Fruit fly (Drosophila melanogaster) whole organism, pupa: ENCODE data around the gene CG42764.
A peak's percentile ranks its signal among the peaks of the same experiment; 100 is the strongest.

Experiments
- CG10348 ChIP-seq: fragments of 200-800 bp; sonication (Bioruptor generic); IDR thresholded peaks from 2 replicates; pipeline ENCODE4 v1.3.6; 2022; ENCODE audit warnings: missing biosample characterization, missing genetic modification characterization
- CG12605 ChIP-seq: fragments of 200-800 bp; sonication (Bioruptor generic); IDR thresholded peaks from 2 replicates; pipeline ENCODE4 v1.3.6; 2022; ENCODE audit warnings: missing biosample characterization, missing genetic modification characterization
- CG13204 ChIP-seq: fragments of 200-800 bp; sonication (Bioruptor generic); optimal IDR thresholded peaks from 2 replicates; lab custom pipeline; 2018; ENCODE audit warnings: missing biosample characterization, mild to moderate bottlenecking, missing genetic modification characterization, moderate library complexity
- CG15710 ChIP-seq: fragments of 200-800 bp; sonication (Bioruptor generic); optimal IDR thresholded peaks from 2 replicates; lab custom pipeline; 2018; ENCODE audit warnings: missing biosample characterization, mild to moderate bottlenecking, missing genetic modification characterization, moderate library complexity
- CG17806 ChIP-seq: fragments of 200-800 bp; sonication (Bioruptor generic); optimal IDR thresholded peaks from 2 replicates; lab custom pipeline; 2018; ENCODE audit warnings: missing biosample characterization, mild to moderate bottlenecking, missing genetic modification characterization, moderate library complexity
- CG8301 ChIP-seq: fragments of 200-800 bp; sonication (Bioruptor generic); optimal IDR thresholded peaks from 2 replicates; lab custom pipeline; 2018; ENCODE audit warnings: missing biosample characterization, mild to moderate bottlenecking, missing genetic modification characterization
- Pif1B ChIP-seq: fragments of 200-800 bp; sonication (Bioruptor generic); optimal IDR thresholded peaks from 3 replicates; lab custom pipeline; 2016; ENCODE audit warnings: missing biosample characterization, missing genetic modification characterization
- Snoo ChIP-seq: fragments of 200-800 bp; sonication (Bioruptor generic); optimal IDR thresholded peaks from 3 replicates; lab custom pipeline; 2017; ENCODE audit warnings: missing biosample characterization, mild to moderate bottlenecking, missing genetic modification characterization, inconsistent platforms
- gl ChIP-seq: fragments of 200-800 bp; sonication (Bioruptor generic); optimal IDR thresholded peaks from 2 replicates; lab custom pipeline; 2018; ENCODE audit warnings: missing biosample characterization, mild to moderate bottlenecking, missing genetic modification characterization

DNA sequence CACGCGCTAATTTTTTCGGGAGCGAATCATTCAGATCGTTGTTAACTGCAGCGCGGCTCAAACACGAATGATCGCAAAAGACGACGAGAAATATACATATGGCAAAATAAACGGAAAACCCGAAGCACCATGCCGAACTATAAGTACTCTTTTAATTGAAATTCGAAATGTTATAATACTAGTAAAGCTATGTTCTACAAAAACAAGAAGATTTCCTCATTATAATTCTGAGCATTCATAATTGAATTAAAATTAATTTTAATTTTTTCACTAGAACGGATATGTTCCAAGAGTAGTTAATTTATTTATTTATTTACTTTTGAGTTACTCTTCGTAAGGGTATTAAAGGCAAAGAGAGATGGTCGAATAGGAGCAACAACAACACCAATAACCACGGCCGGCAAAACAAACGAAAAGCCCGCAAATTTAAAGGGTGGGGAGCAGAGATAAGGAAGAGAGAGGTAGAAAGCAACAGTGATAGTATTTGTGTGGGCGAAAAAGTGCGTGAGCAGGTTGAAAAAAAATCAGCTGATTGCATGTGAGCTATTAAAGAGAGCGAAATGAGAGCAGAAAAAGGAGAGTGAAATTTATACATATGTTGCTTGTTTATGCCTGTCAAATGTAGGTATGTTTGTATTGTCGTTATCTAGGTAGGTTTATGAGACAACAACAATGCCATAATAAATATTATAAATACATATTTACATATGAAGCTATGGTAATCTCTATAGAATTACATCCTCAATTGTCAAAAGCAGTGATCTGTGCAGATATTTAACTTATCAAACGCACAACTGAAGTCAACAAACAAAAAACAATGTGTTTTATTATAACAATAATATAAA, 27.8 kb upstream of the CG42764 start:
- TF ChIP-seq CG17806 (tag; lab: Kevin White, UChicago) (peak; percentile 85), CG10348 (0 out of 2 replicates have a peak, but pooled peaks have one; percentile 7), CG12605 (GFP tag; lab: Robert Waterston, UW) (peak; percentile 88), Snoo (tag; lab: Kevin White, UChicago) (peak; percentile 89), Pif1B (peak; percentile 84), CG13204 (GFP tag; lab: Kevin White, UChicago) (no peak), CG15710 (tag; lab: Kevin White, UChicago) (peak; percentile 89), CG8301 (tag; lab: Kevin White, UChicago) (peak; percentile 82), gl (tag; lab: Kevin White, UChicago) (peak; percentile 18)
